Worm (Caenorhabditis elegans): ENCODE results near the gene F52H2.15.

ce11 chrX:2588012-2588411, 22.9 kb downstream of the F52H2.15 start:
- TF ChIP-seq tbx-2 (tag; optimal IDR thresholded peaks at IDR 0.05) = no peak
- no peak for TF ChIP-seq elt-2 (tag; optimal IDR thresholded peaks at IDR 0.05)
- no peak for TF ChIP-seq nhr-11 (tag; optimal IDR thresholded peaks at IDR 0.05)
- no peak for TF ChIP-seq hlh-30 (tag; optimal IDR thresholded peaks at IDR 0.05; ENCODE audit: insufficient read depth)
- TF ChIP-seq rnt-1 (tag; optimal IDR thresholded peaks at IDR 0.05) = no peak
- TF ChIP-seq unc-86 (tag; optimal IDR thresholded peaks at IDR 0.05) = no peak
- TF ChIP-seq ceh-6 (GFP tag; optimal IDR thresholded peaks at IDR 0.05) = no peak
- no peak for TF ChIP-seq ama-1 (optimal IDR thresholded peaks at IDR 0.05)
- no peak for TF ChIP-seq pag-3 (tag; optimal IDR thresholded peaks at IDR 0.05; ENCODE audit: borderline replicate concordance)
- TF ChIP-seq ceh-48 (tag; optimal IDR thresholded peaks at IDR 0.05) = no peak
- TF ChIP-seq C38D4.7 (GFP tag; optimal IDR thresholded peaks at IDR 0.05) = no peak
